Worm (Caenorhabditis elegans) whole organism, L4 larva: ENCODE measurements around the gene tag-250.
A peak's percentile ranks its signal among the peaks of the same experiment; 100 is the strongest.

ENCODE experiments used
- D1046.2 ChIP-seq: fragments of 200-800 bp; sonication (Bioruptor generic); IDR thresholded peaks from 2 replicates; pipeline ENCODE4 v1.3.6; 2022; ENCODE audit warnings: missing genetic modification characterization, missing compliant biosample characterization
- F26F4.8 ChIP-seq: fragments of 200-800 bp; sonication (Bioruptor generic); conservative IDR thresholded peaks from 2 replicates; pipeline ENCODE4 v1.3.6; 2022; ENCODE audit warnings: missing genetic modification characterization, missing compliant biosample characterization
- F44E2.7 ChIP-seq: fragments of 200-800 bp; sonication (Bioruptor generic); IDR thresholded peaks from 2 replicates; pipeline ENCODE4 v2.1.2; 2022; ENCODE audit warnings: missing genetic modification characterization, missing compliant biosample characterization
- T26A8.4 ChIP-seq: fragments of 200-800 bp; sonication (Bioruptor generic); IDR thresholded peaks from 2 replicates; pipeline ENCODE4 v1.3.6; 2022; ENCODE audit warnings: missing genetic modification characterization, missing compliant biosample characterization
- Y5F2A.4 ChIP-seq: fragments of 200-800 bp; sonication (Bioruptor generic); optimal IDR thresholded peaks from 2 replicates; lab custom pipeline; 2018; ENCODE audit warnings: mild to moderate bottlenecking, missing genetic modification characterization, missing compliant biosample characterization
- ZK337.2 ChIP-seq: fragments of 200-800 bp; sonication (Bioruptor generic); IDR thresholded peaks from 2 replicates; pipeline ENCODE4 v1.3.6; 2022; ENCODE audit warnings: missing genetic modification reagents, missing genetic modification characterization, missing compliant biosample characterization
- arid-1 ChIP-seq: fragments of 200-800 bp; sonication (Bioruptor generic); conservative IDR thresholded peaks from 2 replicates; pipeline ENCODE4 v1.3.6; 2022; ENCODE audit warnings: missing genetic modification reagents, missing genetic modification characterization, missing compliant biosample characterization
- attf-4 ChIP-seq: sonication (generic microtip); optimal IDR thresholded peaks from 3 replicates; lab custom pipeline; 2017; ENCODE audit warnings: missing biosample characterization, missing genetic modification characterization
- ceh-44 ChIP-seq: fragments of 200-800 bp; sonication (Bioruptor generic); IDR thresholded peaks from 2 replicates; pipeline ENCODE4 v1.3.6; 2022; ENCODE audit warnings: missing genetic modification reagents, missing genetic modification characterization, missing compliant biosample characterization
- ceh-62 ChIP-seq: sonication (generic microtip); optimal IDR thresholded peaks from 2 replicates; lab custom pipeline; 2017; ENCODE audit warnings: missing biosample characterization, missing genetic modification characterization
- ces-1 ChIP-seq: fragments of 150-350 bp; sonication (generic microtip); optimal IDR thresholded peaks from 4 replicates; lab custom pipeline; 2014; ENCODE audit warnings: missing biosample characterization, missing genetic modification reagents, missing genetic modification characterization
- ctbp-1 ChIP-seq: fragments of 200-800 bp; sonication (Bioruptor generic); IDR thresholded peaks from 2 replicates; pipeline ENCODE4 v1.3.6; 2022; ENCODE audit warnings: missing genetic modification reagents, missing genetic modification characterization, missing compliant biosample characterization
- daf-12 ChIP-seq: fragments of 150-350 bp; optimal IDR thresholded peaks from 2 replicates; lab custom pipeline; 2014; ENCODE audit warnings: missing biosample characterization, missing genetic modification reagents, missing genetic modification characterization
- dmd-6 ChIP-seq: fragments of 200-800 bp; sonication (Bioruptor generic); IDR thresholded peaks from 2 replicates; pipeline ENCODE4 v1.3.6; 2022; ENCODE audit warnings: missing genetic modification reagents, missing genetic modification characterization, missing compliant biosample characterization
- duxl-1 ChIP-seq: sonication (generic microtip); optimal IDR thresholded peaks from 2 replicates; lab custom pipeline; 2016; ENCODE audit warnings: mild to moderate bottlenecking, missing genetic modification characterization, moderate library complexity, missing compliant biosample characterization; ENCODE audit not compliant: poor library complexity
- dve-1 ChIP-seq: sonication (generic microtip); optimal IDR thresholded peaks from 2 replicates; lab custom pipeline; 2017; ENCODE audit warnings: antibody characterized with exemption, mild to moderate bottlenecking, missing genetic modification characterization, missing compliant biosample characterization; ENCODE audit not compliant: insufficient read depth
- fkh-10 ChIP-seq: fragments of 150-350 bp; optimal IDR thresholded peaks from 2 replicates; lab custom pipeline; 2014; ENCODE audit warnings: missing biosample characterization, missing genetic modification reagents, missing genetic modification characterization
- hlh-11 ChIP-seq: fragments of 200-800 bp; sonication (Bioruptor generic); optimal IDR thresholded peaks from 2 replicates; lab custom pipeline; 2018; ENCODE audit warnings: mild to moderate bottlenecking, missing genetic modification characterization, missing compliant biosample characterization
- jun-1 ChIP-seq: fragments of 150-350 bp; optimal IDR thresholded peaks from 2 replicates; lab custom pipeline; 2014; ENCODE audit warnings: missing biosample characterization, missing genetic modification reagents, missing genetic modification characterization
- lin-13 ChIP-seq: fragments of 150-350 bp; optimal IDR thresholded peaks from 2 replicates; lab custom pipeline; 2014; ENCODE audit warnings: missing biosample characterization, missing genetic modification reagents, missing genetic modification characterization
- lin-15B ChIP-seq: fragments of 150-350 bp; sonication (generic microtip); optimal IDR thresholded peaks from 3 replicates; lab custom pipeline; 2014; ENCODE audit warnings: missing biosample characterization, missing genetic modification characterization
- lin-39 ChIP-seq: fragments of 150-350 bp; optimal IDR thresholded peaks from 2 replicates; lab custom pipeline; 2014; ENCODE audit warnings: missing biosample characterization, missing genetic modification reagents, missing genetic modification characterization
- madf-5 ChIP-seq, 2 experiments: fragments of 200-800 bp; sonication (Bioruptor generic); IDR thresholded peaks; 2 replicates each; pipeline ENCODE4 v1.3.6; 2022; ENCODE audit warnings: missing compliant biosample characterization in 2 of 2, missing genetic modification characterization in 2 of 2
- mdt-29 ChIP-seq: fragments of 200-800 bp; sonication (Bioruptor generic); IDR thresholded peaks from 2 replicates; pipeline ENCODE4 v1.3.6; 2022; ENCODE audit warnings: missing genetic modification reagents, missing genetic modification characterization, missing compliant biosample characterization
- mep-1 ChIP-seq: fragments of 150-350 bp; sonication (generic microtip); optimal IDR thresholded peaks from 3 replicates; lab custom pipeline; 2014; ENCODE audit warnings: missing biosample characterization, missing genetic modification characterization
- mxl-3 ChIP-seq: fragments of 200-800 bp; sonication (Bioruptor generic); optimal IDR thresholded peaks from 2 replicates; lab custom pipeline; 2018; ENCODE audit warnings: mild to moderate bottlenecking, missing genetic modification characterization, missing compliant biosample characterization
- nhr-10 ChIP-seq: fragments of 150-350 bp; optimal IDR thresholded peaks from 2 replicates; lab custom pipeline; 2014; ENCODE audit warnings: missing biosample characterization, missing genetic modification characterization
- nhr-102 ChIP-seq: sonication (generic microtip); optimal IDR thresholded peaks from 2 replicates; lab custom pipeline; 2016; ENCODE audit warnings: mild to moderate bottlenecking, missing genetic modification characterization, moderate library complexity, missing compliant biosample characterization
- nhr-11 ChIP-seq: fragments of 150-350 bp; optimal IDR thresholded peaks from 2 replicates; lab custom pipeline; 2014; ENCODE audit warnings: missing biosample characterization, missing genetic modification characterization
- nhr-111 ChIP-seq: fragments of 200-800 bp; sonication (Bioruptor generic); optimal IDR thresholded peaks from 2 replicates; lab custom pipeline; 2018; ENCODE audit warnings: mild to moderate bottlenecking, missing genetic modification characterization, missing compliant biosample characterization
- nhr-41 ChIP-seq: fragments of 200-800 bp; sonication (Bioruptor generic); IDR thresholded peaks from 2 replicates; pipeline ENCODE4 v1.3.6; 2022; ENCODE audit warnings: missing genetic modification reagents, missing genetic modification characterization, missing compliant biosample characterization
- nhr-42 ChIP-seq: fragments of 200-800 bp; sonication (Bioruptor generic); IDR thresholded peaks from 2 replicates; pipeline ENCODE4 v1.3.6; 2022; ENCODE audit warnings: missing genetic modification characterization, missing compliant biosample characterization
- nhr-48 ChIP-seq: sonication (generic microtip); optimal IDR thresholded peaks from 2 replicates; lab custom pipeline; 2016; ENCODE audit warnings: mild to moderate bottlenecking, missing genetic modification characterization, missing compliant biosample characterization
- nhr-6 ChIP-seq: fragments of 150-350 bp; optimal IDR thresholded peaks from 2 replicates; lab custom pipeline; 2014; ENCODE audit warnings: missing biosample characterization, missing genetic modification characterization
- nhr-76 ChIP-seq: fragments of 150-350 bp; optimal IDR thresholded peaks from 2 replicates; lab custom pipeline; 2014; ENCODE audit warnings: missing biosample characterization, missing genetic modification characterization
- nhr-77 ChIP-seq: fragments of 150-350 bp; optimal IDR thresholded peaks from 2 replicates; lab custom pipeline; 2014; ENCODE audit warnings: missing biosample characterization, missing genetic modification characterization
- php-3 ChIP-seq: fragments of 200-800 bp; sonication (Bioruptor generic); IDR thresholded peaks from 2 replicates; pipeline ENCODE4 v1.3.6; 2022; ENCODE audit warnings: missing genetic modification reagents, missing genetic modification characterization, missing compliant biosample characterization
- pqm-1 ChIP-seq: sonication (generic microtip); optimal IDR thresholded peaks from 2 replicates; lab custom pipeline; 2017; ENCODE audit warnings: missing biosample characterization, missing genetic modification characterization
- saeg-2 ChIP-seq: fragments of 200-800 bp; sonication (Bioruptor generic); IDR thresholded peaks from 2 replicates; pipeline ENCODE4 v1.3.6; 2022; ENCODE audit warnings: missing genetic modification reagents, missing genetic modification characterization, missing compliant biosample characterization
- sdz-12 ChIP-seq: fragments of 200-800 bp; sonication (Bioruptor generic); optimal IDR thresholded peaks from 2 replicates; lab custom pipeline; 2018; ENCODE audit warnings: mild to moderate bottlenecking, missing genetic modification characterization, missing compliant biosample characterization
- set-16 ChIP-seq: fragments of 200-800 bp; sonication (Bioruptor generic); IDR thresholded peaks from 2 replicates; pipeline ENCODE4 v1.3.6; 2022; ENCODE audit warnings: missing genetic modification reagents, missing genetic modification characterization, missing compliant biosample characterization
- snpc-1.2 ChIP-seq: fragments of 200-800 bp; sonication (Bioruptor generic); IDR thresholded peaks from 2 replicates; pipeline ENCODE4 v1.3.6; 2022; ENCODE audit warnings: missing genetic modification reagents, missing genetic modification characterization, missing compliant biosample characterization
- tag-97 ChIP-seq: fragments of 200-800 bp; sonication (Bioruptor generic); IDR thresholded peaks from 2 replicates; pipeline ENCODE4 v1.3.6; 2022; ENCODE audit warnings: missing genetic modification characterization, missing compliant biosample characterization
- unc-62 ChIP-seq, 3 experiments: fragments of 150-350 bp in 1 of 3; sonication (generic microtip); optimal IDR thresholded peaks in 2 of 3; peaks in 1 of 3; 1 replicate in 1 of 3; 2 replicates in 2 of 3; lab custom pipeline; 2014 to 2017; ENCODE audit warnings: missing biosample characterization in 3 of 3, missing genetic modification characterization in 3 of 3, missing genetic modification reagents in 3 of 3, missing genotype in 1 of 3
- vab-7 ChIP-seq: fragments of 200-800 bp; sonication (Bioruptor generic); IDR thresholded peaks from 2 replicates; pipeline ENCODE4 v1.3.6; 2022; ENCODE audit warnings: missing genetic modification reagents, missing genetic modification characterization, missing compliant biosample characterization
- zfp-2 ChIP-seq: sonication (generic microtip); optimal IDR thresholded peaks from 2 replicates; lab custom pipeline; 2016; ENCODE audit warnings: mild to moderate bottlenecking, missing genetic modification characterization, missing compliant biosample characterization
- zip-2 ChIP-seq: fragments of 150-350 bp; optimal IDR thresholded peaks from 2 replicates; lab custom pipeline; 2014; ENCODE audit warnings: missing biosample characterization, missing genetic modification characterization
- ztf-11 ChIP-seq: fragments of 150-350 bp; optimal IDR thresholded peaks from 2 replicates; lab custom pipeline; 2014; ENCODE audit warnings: missing biosample characterization, missing genetic modification characterization
- ztf-7 ChIP-seq: fragments of 150-350 bp; optimal IDR thresholded peaks from 2 replicates; lab custom pipeline; 2014; ENCODE audit warnings: missing biosample characterization, missing genetic modification characterization

tag-250 gene

ce11 chrIII:7924821-7925220 is at the start of gene tag-250:
tag-250 (minus strand) TSS chrIII:7924921.
- TF ChIP-seq fkh-10 (GFP tag; lab: Kevin White, UChicago) (no peak), unc-62 (GFP tag; optimal IDR thresholded peaks at IDR 0.05 in 1 of 2; lab: Kevin White, UChicago) (peak in 1 of 2 experiments; percentile 72), unc-62 (tag; optimal IDR thresholded peaks at IDR 0.05; lab: Kevin White, UChicago) (no peak), Y5F2A.4 (no peak)

DNA sequence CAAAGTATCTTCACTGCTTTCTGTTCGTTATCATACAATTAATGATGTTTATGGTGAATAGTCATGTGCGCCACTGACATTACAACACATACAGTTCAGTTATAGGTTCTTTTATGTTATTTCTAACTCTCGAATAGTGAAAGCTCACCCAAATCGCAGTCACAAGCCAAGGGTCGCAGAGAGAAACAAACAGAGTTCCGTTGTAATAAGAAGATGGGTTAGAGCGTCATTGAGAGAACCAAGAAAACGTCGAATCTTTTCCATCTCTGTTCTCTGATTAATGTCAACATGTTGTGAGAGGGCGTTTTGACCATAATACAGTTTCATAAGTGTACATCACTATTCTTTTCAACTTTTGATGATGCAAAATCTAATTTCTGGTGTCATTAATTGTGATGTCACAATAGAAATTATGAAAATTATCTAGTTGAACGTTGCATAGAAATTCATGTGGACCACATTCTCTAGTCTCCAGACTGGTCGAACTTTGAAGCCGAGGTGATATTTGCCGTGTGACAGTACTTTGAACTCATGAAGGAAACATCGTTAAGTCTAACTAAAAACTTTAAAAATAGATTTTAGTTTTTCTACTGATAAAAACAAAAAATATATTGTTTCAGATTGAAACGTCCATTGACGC is 49.4 kb upstream of the tag-250 start:
- TF ChIP-seq php-3 (GFP tag; lab: Robert Waterston, UW), result peak; percentile 82
- no peak for TF ChIP-seq vab-7
- TF ChIP-seq sdz-12, result no peak
- TF ChIP-seq ztf-7 (tag; lab: Kevin White, UChicago), result no peak
- no peak for TF ChIP-seq nhr-102
- no peak for TF ChIP-seq set-16 (GFP tag; lab: Robert Waterston, UW)
- no peak for TF ChIP-seq nhr-111 (GFP tag; lab: Kevin White, UChicago)
- no peak for TF ChIP-seq ceh-62 (tag; lab: Kevin White, UChicago)
- TF ChIP-seq dve-1, result peak; percentile 71
- TF ChIP-seq daf-12 (tag; lab: Kevin White, UChicago), result no peak
- peak; percentile 65 for TF ChIP-seq mep-1
- peak; percentile 2 for TF ChIP-seq zip-2 (tag; lab: Kevin White, UChicago)
- peak; percentile 45 for TF ChIP-seq nhr-11 (tag; lab: Kevin White, UChicago)
- peak; percentile 42 for TF ChIP-seq hlh-11 (tag; lab: Kevin White, UChicago)
- TF ChIP-seq mdt-29, result no peak
- TF ChIP-seq D1046.2 (GFP tag; lab: Robert Waterston, UW), result no peak
- TF ChIP-seq nhr-48 (tag; lab: Kevin White, UChicago), result no peak
- TF ChIP-seq nhr-10 (tag; lab: Kevin White, UChicago), result no peak
- peak; percentile 32; the same call in 1 of the 2 replicates for TF ChIP-seq dmd-6
- no peak for TF ChIP-seq duxl-1 (tag; lab: Kevin White, UChicago)
- TF ChIP-seq ces-1, result no peak
- TF ChIP-seq saeg-2, result no peak
- no peak for TF ChIP-seq zfp-2 (tag; lab: Kevin White, UChicago)
- no peak for TF ChIP-seq lin-39 (tag; lab: Kevin White, UChicago)
- peak; percentile 12 for TF ChIP-seq lin-13 (GFP tag; lab: Kevin White, UChicago)
- TF ChIP-seq lin-15B (tag; lab: Kevin White, UChicago), result no peak
- TF ChIP-seq arid-1 (GFP tag; lab: Robert Waterston, UW), result 0 out of 2 replicates have a peak, but pooled peaks have one; percentile 10
- TF ChIP-seq nhr-6 (tag; lab: Kevin White, UChicago), result peak; percentile 16
- no peak for TF ChIP-seq nhr-76
- TF ChIP-seq jun-1, result no peak
- TF ChIP-seq ztf-11 (tag; lab: Kevin White, UChicago), result no peak
- TF ChIP-seq T26A8.4 (GFP tag; lab: Robert Waterston, UW), result no peak; the same call in 1 of the 2 replicates
- TF ChIP-seq pqm-1 (tag; lab: Kevin White, UChicago), result peak; percentile 6
- no peak for TF ChIP-seq nhr-77
- TF ChIP-seq ZK337.2, result no peak
- no peak for TF ChIP-seq snpc-1.2 (GFP tag; lab: Robert Waterston, UW)
- no peak for TF ChIP-seq nhr-42 (GFP tag; lab: Robert Waterston, UW)
- TF ChIP-seq F44E2.7 (GFP tag; lab: Robert Waterston, UW), result no peak
- TF ChIP-seq tag-97 (GFP tag; lab: Robert Waterston, UW), result no peak
- 0 out of 4 replicates have a peak, but pooled peaks of 1 of the 2 experiments have one; percentile 38 for TF ChIP-seq madf-5 (GFP tag; IDR thresholded peaks at IDR 0.05; lab: Robert Waterston, UW)
- TF ChIP-seq ctbp-1, result 0 out of 2 replicates have a peak, but pooled peaks have one; percentile 7
- no peak for TF ChIP-seq nhr-41 (GFP tag; lab: Robert Waterston, UW)
- no peak for TF ChIP-seq attf-4 (tag; lab: Kevin White, UChicago)
- TF ChIP-seq F26F4.8 (GFP tag; lab: Robert Waterston, UW), result no peak
- no peak for TF ChIP-seq mxl-3 (GFP tag; lab: Kevin White, UChicago)
- no peak for TF ChIP-seq ceh-44 (GFP tag; lab: Robert Waterston, UW)
